Worm (Caenorhabditis elegans) whole organism, L2 larva: ENCODE data around the gene mrps-10.

Experiments
- C34F6.9 ChIP-seq: fragments of 150-350 bp; optimal IDR thresholded peaks from 2 replicates; lab custom pipeline; 2014; ENCODE audit warnings: missing biosample characterization, missing genetic modification characterization
- F13H6.1 ChIP-seq: sonication (generic microtip); optimal IDR thresholded peaks from 2 replicates; lab custom pipeline; 2016; ENCODE audit warnings: missing genetic modification characterization, missing compliant biosample characterization
- R02D3.7 ChIP-seq: fragments of 150-350 bp; optimal IDR thresholded peaks from 2 replicates; lab custom pipeline; 2014; ENCODE audit warnings: missing biosample characterization, missing genetic modification characterization
- Y55F3AM.14 ChIP-seq: fragments of 200-800 bp; sonication (Bioruptor generic); optimal IDR thresholded peaks from 2 replicates; lab custom pipeline; 2018; ENCODE audit warnings: mild to moderate bottlenecking, missing genetic modification characterization, missing compliant biosample characterization
- ZK546.5 ChIP-seq: sonication (generic microtip); optimal IDR thresholded peaks from 2 replicates; lab custom pipeline; 2017; ENCODE audit warnings: missing biosample characterization, missing genetic modification characterization
- alr-1 ChIP-seq: fragments of 150-350 bp; optimal IDR thresholded peaks from 2 replicates; lab custom pipeline; 2014; ENCODE audit warnings: missing biosample characterization, missing genetic modification characterization
- aly-2 ChIP-seq: fragments of 150-350 bp; optimal IDR thresholded peaks from 2 replicates; lab custom pipeline; 2014; ENCODE audit warnings: missing biosample characterization, missing genetic modification characterization
- ama-1 ChIP-seq: fragments of 150-350 bp; optimal IDR thresholded peaks from 2 replicates; lab custom pipeline; 2018; ENCODE audit warnings: inconsistent platforms
- blmp-1 ChIP-seq: sonication (generic microtip); optimal IDR thresholded peaks from 2 replicates; lab custom pipeline; 2017; ENCODE audit warnings: missing genetic modification characterization, mild to moderate bottlenecking, missing compliant biosample characterization, antibody characterized with exemption, moderate library complexity; ENCODE audit not compliant: insufficient read depth
- ceh-16 ChIP-seq: fragments of 150-350 bp; optimal IDR thresholded peaks from 2 replicates; lab custom pipeline; 2014; ENCODE audit warnings: missing biosample characterization, missing genetic modification characterization
- ceh-82 ChIP-seq: fragments of 150-350 bp; optimal IDR thresholded peaks from 2 replicates; lab custom pipeline; 2014; ENCODE audit warnings: missing biosample characterization, missing genetic modification characterization
- crh-2 ChIP-seq: sonication (generic microtip); optimal IDR thresholded peaks from 2 replicates; lab custom pipeline; 2017; ENCODE audit warnings: missing biosample characterization, missing genetic modification characterization
- dmd-4 ChIP-seq: sonication (generic microtip); optimal IDR thresholded peaks from 2 replicates; lab custom pipeline; 2017; ENCODE audit warnings: missing biosample characterization, missing genetic modification characterization
- egl-27 ChIP-seq: sonication (generic microtip); optimal IDR thresholded peaks from 3 replicates; lab custom pipeline; 2017; ENCODE audit warnings: missing biosample characterization, missing genetic modification reagents, missing genetic modification characterization
- elt-1 ChIP-seq: fragments of 150-350 bp; optimal IDR thresholded peaks from 2 replicates; lab custom pipeline; 2014; ENCODE audit warnings: missing biosample characterization, missing genetic modification characterization
- elt-3 ChIP-seq: sonication (generic microtip); optimal IDR thresholded peaks from 2 replicates; lab custom pipeline; 2017; ENCODE audit warnings: missing biosample characterization, missing genetic modification characterization
- fos-1 ChIP-seq: fragments of 150-350 bp; optimal IDR thresholded peaks from 2 replicates; lab custom pipeline; 2014; ENCODE audit warnings: missing biosample characterization, missing genetic modification characterization
- gmeb-1 ChIP-seq: fragments of 150-350 bp; optimal IDR thresholded peaks from 2 replicates; lab custom pipeline; 2014; ENCODE audit warnings: missing biosample characterization, missing genetic modification characterization
- lin-11 ChIP-seq: fragments of 150-350 bp; sonication (generic microtip); optimal IDR thresholded peaks from 2 replicates; lab custom pipeline; 2014; ENCODE audit warnings: missing biosample characterization, missing genetic modification characterization, inconsistent platforms, mixed read lengths
- lin-13 ChIP-seq: fragments of 150-350 bp; optimal IDR thresholded peaks from 2 replicates; lab custom pipeline; 2014; ENCODE audit warnings: missing biosample characterization, missing genetic modification reagents, missing genetic modification characterization
- lin-39 ChIP-seq: fragments of 150-350 bp; optimal IDR thresholded peaks from 2 replicates; lab custom pipeline; 2014; ENCODE audit warnings: missing biosample characterization, missing genetic modification reagents, missing genetic modification characterization
- lsy-2 ChIP-seq, 2 experiments: fragments of 150-350 bp in 1 of 2; sonication (generic microtip) in 1 of 2; optimal IDR thresholded peaks; 2 replicates each; lab custom pipeline; 2014 to 2017; ENCODE audit warnings: missing biosample characterization in 2 of 2, missing genetic modification characterization in 2 of 2
- mab-5 ChIP-seq: fragments of 150-350 bp; optimal IDR thresholded peaks from 2 replicates; lab custom pipeline; 2014; ENCODE audit warnings: missing biosample characterization, missing genetic modification characterization
- mbf-1 ChIP-seq: sonication (generic microtip); optimal IDR thresholded peaks from 2 replicates; lab custom pipeline; 2017; ENCODE audit warnings: missing biosample characterization, missing genetic modification characterization
- mdl-1 ChIP-seq, 2 experiments: fragments of 150-350 bp in 1 of 2; sonication (generic microtip) in 1 of 2; optimal IDR thresholded peaks; 2 replicates each; lab custom pipeline; 2017; ENCODE audit warnings: missing biosample characterization in 2 of 2, missing genetic modification characterization in 2 of 2
- nhr-10 ChIP-seq: sonication (generic microtip); optimal IDR thresholded peaks from 2 replicates; lab custom pipeline; 2017; ENCODE audit warnings: missing biosample characterization, missing genetic modification characterization
- nhr-11 ChIP-seq: fragments of 150-350 bp; optimal IDR thresholded peaks from 2 replicates; lab custom pipeline; 2014; ENCODE audit warnings: missing biosample characterization, missing genetic modification characterization
- nhr-12 ChIP-seq: fragments of 150-350 bp; optimal IDR thresholded peaks from 2 replicates; lab custom pipeline; 2014; ENCODE audit warnings: missing biosample characterization, missing genetic modification characterization
- nhr-129 ChIP-seq: fragments of 150-350 bp; optimal IDR thresholded peaks from 2 replicates; lab custom pipeline; 2014; ENCODE audit warnings: missing biosample characterization, missing genetic modification characterization
- nhr-21 ChIP-seq: fragments of 150-350 bp; optimal IDR thresholded peaks from 2 replicates; lab custom pipeline; 2014; ENCODE audit warnings: missing biosample characterization, missing genetic modification characterization
- nhr-23 ChIP-seq: fragments of 150-350 bp; optimal IDR thresholded peaks from 2 replicates; lab custom pipeline; 2014; ENCODE audit warnings: missing biosample characterization, missing genetic modification reagents, missing genetic modification characterization
- nhr-237 ChIP-seq: fragments of 150-350 bp; optimal IDR thresholded peaks from 2 replicates; lab custom pipeline; 2014; ENCODE audit warnings: missing biosample characterization, missing genetic modification characterization
- nhr-25 ChIP-seq: fragments of 150-350 bp; sonication (generic microtip); optimal IDR thresholded peaks from 3 replicates; lab custom pipeline; 2014; ENCODE audit warnings: missing biosample characterization, missing genetic modification characterization
- nhr-6 ChIP-seq: fragments of 150-350 bp; optimal IDR thresholded peaks from 2 replicates; lab custom pipeline; 2014; ENCODE audit warnings: missing biosample characterization, missing genetic modification characterization
- nhr-77 ChIP-seq: fragments of 150-350 bp; optimal IDR thresholded peaks from 2 replicates; lab custom pipeline; 2014; ENCODE audit warnings: missing biosample characterization, missing genetic modification characterization
- peb-1 ChIP-seq: fragments of 150-350 bp; optimal IDR thresholded peaks from 2 replicates; lab custom pipeline; 2014; ENCODE audit warnings: missing biosample characterization, missing genetic modification characterization
- sem-4 ChIP-seq: fragments of 150-350 bp; optimal IDR thresholded peaks from 2 replicates; lab custom pipeline; 2014; ENCODE audit warnings: missing biosample characterization, missing genetic modification reagents, missing genetic modification characterization
- skn-1 ChIP-seq: sonication (generic microtip); optimal IDR thresholded peaks from 2 replicates; lab custom pipeline; 2017; ENCODE audit warnings: missing biosample characterization, missing genetic modification characterization
- sma-3 ChIP-seq: sonication (generic microtip); optimal IDR thresholded peaks from 2 replicates; lab custom pipeline; 2016; ENCODE audit warnings: missing genetic modification reagents, missing genetic modification characterization, missing compliant biosample characterization
- sma-9 ChIP-seq, 2 experiments: fragments of 150-350 bp in 1 of 2; sonication (generic microtip) in 1 of 2; optimal IDR thresholded peaks; 2 replicates each; lab custom pipeline; 2014 to 2016; ENCODE audit warnings: missing genetic modification characterization in 2 of 2, mild to moderate bottlenecking in 1 of 2, missing biosample characterization in 1 of 2, missing compliant biosample characterization in 1 of 2, missing genetic modification reagents in 1 of 2, moderate library complexity in 1 of 2
- snpc-4 ChIP-seq: fragments of 150-350 bp; optimal IDR thresholded peaks from 2 replicates; lab custom pipeline; 2014; ENCODE audit warnings: missing biosample characterization, missing genetic modification characterization
- unc-39 ChIP-seq: fragments of 150-350 bp; optimal IDR thresholded peaks from 2 replicates; lab custom pipeline; 2014; ENCODE audit warnings: missing biosample characterization, missing genetic modification characterization
- unc-55 ChIP-seq: fragments of 150-350 bp; sonication (generic microtip); optimal IDR thresholded peaks from 3 replicates; lab custom pipeline; 2014; ENCODE audit warnings: missing biosample characterization, missing genetic modification reagents, missing genetic modification characterization
- unc-62 ChIP-seq: fragments of 150-350 bp; optimal IDR thresholded peaks from 2 replicates; lab custom pipeline; 2014; ENCODE audit warnings: missing biosample characterization, missing genetic modification reagents, missing genetic modification characterization
- zag-1 ChIP-seq: fragments of 150-350 bp; optimal IDR thresholded peaks from 2 replicates; lab custom pipeline; 2014; ENCODE audit warnings: missing biosample characterization, missing genetic modification characterization
- ztf-1 ChIP-seq: fragments of 200-800 bp; sonication (Bioruptor generic); conservative IDR thresholded peaks from 2 replicates; pipeline ENCODE4 v1.3.6; 2022; ENCODE audit warnings: missing genetic modification characterization, missing compliant biosample characterization
- ztf-11 ChIP-seq: sonication (generic microtip); optimal IDR thresholded peaks from 2 replicates; lab custom pipeline; 2017; ENCODE audit warnings: missing biosample characterization, missing genetic modification characterization
- ztf-4 ChIP-seq: fragments of 150-350 bp; optimal IDR thresholded peaks from 2 replicates; lab custom pipeline; 2014; ENCODE audit warnings: missing biosample characterization, missing genetic modification characterization

mrps-10 gene

DNA sequence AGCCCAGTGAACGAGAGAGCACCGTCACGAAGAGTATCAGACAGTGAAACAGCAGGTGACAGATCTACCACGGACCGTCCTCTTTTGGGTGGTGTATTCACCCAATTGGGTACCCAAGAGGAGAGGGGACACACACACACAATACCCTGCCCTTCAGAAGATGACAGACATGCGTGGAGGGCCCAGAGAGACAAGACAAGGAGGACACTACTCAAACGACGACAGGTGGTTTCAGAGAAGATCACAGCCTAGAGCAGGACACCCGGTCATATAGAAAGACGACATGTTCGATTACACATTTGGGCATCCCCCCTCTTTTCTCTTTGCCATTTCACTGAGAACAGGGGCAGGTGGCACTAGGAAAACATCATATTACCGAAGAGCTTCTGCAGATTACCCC lies 32.1 kb upstream of the mrps-10 start:
- TF ChIP-seq C34F6.9 (no peak), ztf-4 (tag; lab: Kevin White, UChicago) (no peak), nhr-11 (tag; lab: Kevin White, UChicago) (no peak), gmeb-1 (tag; lab: Kevin White, UChicago) (no peak)
- TF ChIP-seq, all 48 proteins: peak for 0

DNA sequence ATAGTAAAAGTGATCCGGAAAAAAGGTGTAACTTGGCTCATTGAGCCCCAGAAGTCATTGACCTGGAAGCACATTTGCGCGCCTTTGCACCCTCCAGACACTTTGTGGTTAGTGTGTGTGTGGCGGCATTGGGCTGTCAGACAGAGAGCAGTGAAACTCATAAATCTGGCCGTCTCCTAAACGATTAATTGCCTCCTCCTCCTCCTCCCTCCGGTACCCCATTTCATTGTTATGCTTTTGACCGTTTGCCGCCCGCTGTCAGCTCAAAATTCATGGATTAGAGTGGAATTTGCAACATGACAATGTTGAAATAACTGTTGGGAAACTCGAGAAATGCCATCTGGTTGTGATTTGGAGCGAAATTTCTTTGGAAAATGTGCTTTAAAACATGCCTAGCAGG lies 22.3 kb upstream of the mrps-10 start:
- TF ChIP-seq mab-5 (tag; lab: Kevin White, UChicago) (peak; percentile 76), nhr-129 (tag; lab: Kevin White, UChicago) (no peak)

DNA sequence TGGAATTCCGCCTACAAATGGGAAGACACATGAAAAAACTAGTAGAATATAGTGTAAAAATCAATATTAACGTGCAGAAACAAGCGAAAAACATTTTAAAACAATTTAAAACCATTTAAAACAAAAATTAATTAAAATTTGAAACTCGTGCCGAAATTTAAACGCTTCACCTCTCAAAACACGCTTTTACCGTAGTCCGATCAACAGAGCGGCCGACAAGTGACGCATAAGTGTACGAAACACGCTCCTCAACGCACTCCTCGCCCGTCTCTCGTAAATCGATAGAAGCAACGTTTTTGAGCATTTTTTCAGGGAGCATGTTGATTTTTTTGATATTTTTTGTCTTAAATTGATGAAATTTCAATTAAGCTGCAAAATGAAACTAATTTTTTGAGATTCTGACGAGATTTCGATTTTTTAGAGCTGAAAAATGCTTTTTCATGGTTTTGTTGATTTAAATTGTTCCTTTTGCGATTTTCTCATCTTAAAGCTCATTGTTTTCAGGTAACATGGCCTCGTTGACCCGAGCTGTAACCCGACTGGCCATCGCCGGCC lies 21.3 kb upstream of the mrps-10 start, which contains the start of gene cox-5A:
TSS of gene cox-5A (plus strand) at position 505 of the 555 bp plus-strand sequence.
- TF ChIP-seq elt-1: no peak
- peak; percentile 99 for TF ChIP-seq nhr-21 (tag; lab: Kevin White, UChicago)
- peak; percentile 85 for TF ChIP-seq R02D3.7 (tag; lab: Kevin White, UChicago)
- peak; percentile 94 for TF ChIP-seq unc-62 (GFP tag; lab: Kevin White, UChicago)
- peak; percentile 82 to 92 for TF ChIP-seq mdl-1 (tag; optimal IDR thresholded peaks at IDR 0.05; lab: Kevin White, UChicago)
- TF ChIP-seq nhr-23 (tag; lab: Kevin White, UChicago): no peak
- TF ChIP-seq nhr-12 (tag; lab: Kevin White, UChicago): peak; percentile 83
- peak; percentile 17 for TF ChIP-seq ztf-11 (tag; lab: Kevin White, UChicago)
- TF ChIP-seq alr-1 (tag; lab: Kevin White, UChicago): no peak
- TF ChIP-seq C34F6.9: peak; percentile 100
- peak; percentile 99 for TF ChIP-seq nhr-25
- TF ChIP-seq snpc-4 (tag; lab: Kevin White, UChicago): peak; percentile 92
- peak; percentile 100 for TF ChIP-seq lsy-2 (tag; optimal IDR thresholded peaks at IDR 0.05; lab: Kevin White, UChicago)
- peak; percentile 98 for TF ChIP-seq mab-5 (tag; lab: Kevin White, UChicago)
- peak; percentile 89 for TF ChIP-seq blmp-1 (tag; lab: Kevin White, UChicago)
- TF ChIP-seq skn-1 (tag; lab: Kevin White, UChicago): peak; percentile 87
- peak; percentile 97 for TF ChIP-seq nhr-129 (tag; lab: Kevin White, UChicago)
- TF ChIP-seq nhr-77: peak; percentile 90
- peak; percentile 100 for TF ChIP-seq sma-3 (GFP tag; lab: Kevin White, UChicago)
- TF ChIP-seq unc-39 (tag; lab: Kevin White, UChicago): no peak
- no peak for TF ChIP-seq elt-3 (tag; lab: Kevin White, UChicago)
- peak; percentile 97; the same call in 1 of the 2 replicates for TF ChIP-seq ztf-1
- TF ChIP-seq Y55F3AM.14: peak; percentile 98
- TF ChIP-seq nhr-10: peak; percentile 95
- TF ChIP-seq aly-2 (tag; lab: Kevin White, UChicago): peak; percentile 62
- TF ChIP-seq mbf-1 (tag; lab: Kevin White, UChicago): peak; percentile 57
- TF ChIP-seq ceh-82 (tag; lab: Kevin White, UChicago): peak; percentile 94
- peak; percentile 96 for TF ChIP-seq zag-1 (tag; lab: Kevin White, UChicago)
- TF ChIP-seq nhr-6 (tag; lab: Kevin White, UChicago): peak; percentile 99
- peak; percentile 88 for TF ChIP-seq ZK546.5 (tag; lab: Kevin White, UChicago)
- TF ChIP-seq nhr-11 (tag; lab: Kevin White, UChicago): no peak
- TF ChIP-seq sem-4 (tag; lab: Kevin White, UChicago): peak; percentile 100
- peak; percentile 100 for TF ChIP-seq fos-1
- TF ChIP-seq ama-1 (lab: Kevin White, UChicago): peak; percentile 85
- TF ChIP-seq crh-2: peak; percentile 99
- TF ChIP-seq dmd-4 (tag; lab: Kevin White, UChicago): peak; percentile 72
- no peak for TF ChIP-seq lin-39 (tag; lab: Kevin White, UChicago)
- TF ChIP-seq lin-13 (GFP tag; lab: Kevin White, UChicago): peak; percentile 99
- TF ChIP-seq ztf-4 (tag; lab: Kevin White, UChicago): peak; percentile 99
- peak; percentile 100 for TF ChIP-seq unc-55 (GFP tag; lab: Kevin White, UChicago)
- peak; percentile 99 for TF ChIP-seq lin-11 (tag; lab: Kevin White, UChicago)
- TF ChIP-seq egl-27 (tag; lab: Kevin White, UChicago): peak; percentile 97
- peak; percentile 89 for TF ChIP-seq nhr-237
- peak; percentile 99 for TF ChIP-seq sma-9 (GFP tag; optimal IDR thresholded peaks at IDR 0.05; lab: Kevin White, UChicago)
- TF ChIP-seq sma-9 (tag; optimal IDR thresholded peaks at IDR 0.05; lab: Kevin White, UChicago): no peak
- peak; percentile 93 for TF ChIP-seq ceh-16
- TF ChIP-seq F13H6.1 (tag; lab: Kevin White, UChicago): peak; percentile 99
- TF ChIP-seq gmeb-1 (tag; lab: Kevin White, UChicago): peak; percentile 100
- no peak for TF ChIP-seq peb-1 (tag; lab: Kevin White, UChicago)
